Fruit fly (Drosophila melanogaster) whole organism, wandering third instar larva: ENCODE results near the gene Spn.

Experiments
- Dif ChIP-seq: fragments of 200-275, 200-300 bp; sonication (Bioruptor generic); optimal IDR thresholded peaks from 2 replicates; lab custom pipeline; 2018; ENCODE audit warnings: missing biosample characterization, missing genetic modification characterization; ENCODE audit not compliant: partially characterized antibody
- Hr78 ChIP-seq: fragments of >200 bp; optimal IDR thresholded peaks from 2 replicates; lab custom pipeline; 2017; ENCODE audit warnings: missing biosample characterization, missing genetic modification characterization
- Mio ChIP-seq: sonication (Bioruptor generic); optimal IDR thresholded peaks from 2 replicates; lab custom pipeline; 2016; ENCODE audit warnings: missing biosample characterization, missing genetic modification characterization
- Myc ChIP-seq: fragments of >200 bp; optimal IDR thresholded peaks from 2 replicates; lab custom pipeline; 2017
- N ChIP-seq: fragments of >200 bp; optimal IDR thresholded peaks from 2 replicates; lab custom pipeline; 2018; ENCODE audit warnings: missing biosample characterization, missing external identifiers, missing genetic modification characterization
- OdsH ChIP-seq: fragments of 200-800 bp; sonication (Bioruptor generic); optimal IDR thresholded peaks from 2 replicates; lab custom pipeline; 2016; ENCODE audit warnings: missing biosample characterization, mild to moderate bottlenecking, missing genetic modification characterization
- Sp1 ChIP-seq: fragments of 200-800 bp; sonication (Bioruptor generic); optimal IDR thresholded peaks from 3 replicates; lab custom pipeline; 2019; ENCODE audit warnings: missing biosample characterization, mild to moderate bottlenecking, missing genetic modification characterization, moderate library complexity
- Vsx2 ChIP-seq: fragments of 200-300, 225-300 bp; sonication (Bioruptor generic); optimal IDR thresholded peaks from 2 replicates; lab custom pipeline; 2018; ENCODE audit warnings: missing biosample characterization, missing genetic modification characterization; ENCODE audit not compliant: partially characterized antibody
- br ChIP-seq: fragments of 200-800 bp; sonication (Bioruptor generic); optimal IDR thresholded peaks from 2 replicates; lab custom pipeline; 2016; ENCODE audit warnings: missing biosample characterization, missing genetic modification characterization
- psq ChIP-seq: fragments of 200-800 bp; sonication (Bioruptor generic); optimal IDR thresholded peaks from 3 replicates; lab custom pipeline; 2017; ENCODE audit warnings: missing biosample characterization, mild to moderate bottlenecking, missing genetic modification characterization, moderate library complexity
- tai ChIP-seq: sonication (Bioruptor generic); optimal IDR thresholded peaks from 2 replicates; lab custom pipeline; 2016; ENCODE audit warnings: missing biosample characterization, missing genetic modification characterization
- usp ChIP-seq: fragments of >200 bp; optimal IDR thresholded peaks from 2 replicates; lab custom pipeline; 2017; ENCODE audit warnings: missing biosample characterization, missing genetic modification characterization

- TF ChIP-seq Hr78 (GFP tag; lab: Kevin White, UChicago) (no peak), tai (GFP tag; lab: Kevin White, UChicago) (no peak), psq (GFP tag; lab: Kevin White, UChicago) (no peak), N (GFP tag; lab: Kevin White, UChicago) (no peak), OdsH (GFP tag; lab: Kevin White, UChicago) (no peak), br (no peak), Sp1 (GFP tag; lab: Kevin White, UChicago) (no peak), Dif (no peak), Mio (GFP tag; lab: Kevin White, UChicago) (no peak), usp (no peak), Vsx2 (GFP tag; lab: Kevin White, UChicago) (no peak), Myc (lab: Kevin White, UChicago) (no peak)
Measured at dm6 chr3L:2587562-2587918, 33.4 kb upstream of the Spn start.
